Fruit fly (Drosophila melanogaster) whole organism, wandering third instar larva: ENCODE measurements around the gene Mgat3.

ENCODE experiments used
- Abd-B ChIP-seq: fragments of >200 bp; optimal IDR thresholded peaks from 2 replicates; lab custom pipeline; 2017; ENCODE audit warnings: missing biosample characterization, missing genetic modification characterization
- CG32264 ChIP-seq: fragments of 200-800 bp; sonication (Bioruptor generic); optimal IDR thresholded peaks from 2 replicates; lab custom pipeline; 2016; ENCODE audit warnings: missing biosample characterization, missing genetic modification characterization
- CG9705 ChIP-seq: fragments of 200-800 bp; sonication (Bioruptor generic); optimal IDR thresholded peaks from 2 replicates; lab custom pipeline; 2018; ENCODE audit warnings: missing biosample characterization, mild to moderate bottlenecking, missing genetic modification characterization
- CrebA ChIP-seq: fragments of 200-800 bp; sonication (Bioruptor generic); optimal IDR thresholded peaks from 2 replicates; lab custom pipeline; 2016; ENCODE audit warnings: missing biosample characterization, mild to moderate bottlenecking, missing genetic modification characterization, borderline replicate concordance
- Dfd ChIP-seq: fragments of >200 bp; optimal IDR thresholded peaks from 2 replicates; lab custom pipeline; 2017; ENCODE audit warnings: missing biosample characterization, missing genetic modification characterization
- Dif ChIP-seq: fragments of 200-275, 200-300 bp; sonication (Bioruptor generic); optimal IDR thresholded peaks from 2 replicates; lab custom pipeline; 2018; ENCODE audit warnings: missing biosample characterization, missing genetic modification characterization; ENCODE audit not compliant: partially characterized antibody
- GATAd ChIP-seq: sonication (Bioruptor generic); optimal IDR thresholded peaks from 2 replicates; lab custom pipeline; 2016; ENCODE audit warnings: missing biosample characterization, missing genetic modification characterization
- HLH106 ChIP-seq: fragments of 200-800 bp; optimal IDR thresholded peaks from 3 replicates; lab custom pipeline; 2019; ENCODE audit warnings: missing biosample characterization, mild to moderate bottlenecking, missing genetic modification characterization, moderate library complexity
- Hr78 ChIP-seq: fragments of >200 bp; optimal IDR thresholded peaks from 2 replicates; lab custom pipeline; 2017; ENCODE audit warnings: missing biosample characterization, missing genetic modification characterization
- Hr83 ChIP-seq: fragments of 200-300 bp; sonication (Bioruptor generic); optimal IDR thresholded peaks from 2 replicates; lab custom pipeline; 2016; ENCODE audit warnings: missing biosample characterization, mild to moderate bottlenecking, missing genetic modification characterization, moderate library complexity; ENCODE audit not compliant: poor library complexity, severe bottlenecking
- Jra ChIP-seq: sonication (Bioruptor generic); optimal IDR thresholded peaks from 2 replicates; lab custom pipeline; 2016; ENCODE audit warnings: missing biosample characterization, missing genetic modification characterization
- Mio ChIP-seq: sonication (Bioruptor generic); optimal IDR thresholded peaks from 2 replicates; lab custom pipeline; 2016; ENCODE audit warnings: missing biosample characterization, missing genetic modification characterization
- Myc ChIP-seq: fragments of >200 bp; optimal IDR thresholded peaks from 2 replicates; lab custom pipeline; 2017
- N ChIP-seq: fragments of >200 bp; optimal IDR thresholded peaks from 2 replicates; lab custom pipeline; 2018; ENCODE audit warnings: missing biosample characterization, missing external identifiers, missing genetic modification characterization
- OdsH ChIP-seq: fragments of 200-800 bp; sonication (Bioruptor generic); optimal IDR thresholded peaks from 2 replicates; lab custom pipeline; 2016; ENCODE audit warnings: missing biosample characterization, mild to moderate bottlenecking, missing genetic modification characterization
- Rel ChIP-seq, 2 experiments: fragments of 200-800 bp; sonication (Bioruptor generic) in 1 of 2; optimal IDR thresholded peaks; 2 replicates in 1 of 2; 3 replicates in 1 of 2; lab custom pipeline; 2016 to 2019; ENCODE audit warnings: mild to moderate bottlenecking in 2 of 2, missing biosample characterization in 2 of 2, missing genetic modification characterization in 2 of 2, moderate library complexity in 1 of 2
- Sp1 ChIP-seq: fragments of 200-800 bp; sonication (Bioruptor generic); optimal IDR thresholded peaks from 3 replicates; lab custom pipeline; 2019; ENCODE audit warnings: missing biosample characterization, mild to moderate bottlenecking, missing genetic modification characterization, moderate library complexity
- Vsx2 ChIP-seq: fragments of 200-300, 225-300 bp; sonication (Bioruptor generic); optimal IDR thresholded peaks from 2 replicates; lab custom pipeline; 2018; ENCODE audit warnings: missing biosample characterization, missing genetic modification characterization; ENCODE audit not compliant: partially characterized antibody
- br ChIP-seq: fragments of 200-800 bp; sonication (Bioruptor generic); optimal IDR thresholded peaks from 2 replicates; lab custom pipeline; 2016; ENCODE audit warnings: missing biosample characterization, missing genetic modification characterization
- brk ChIP-seq: fragments of 200-800 bp; sonication (Bioruptor generic); optimal IDR thresholded peaks from 2 replicates; lab custom pipeline; 2016; ENCODE audit warnings: missing biosample characterization, mild to moderate bottlenecking, missing genetic modification characterization
- dl ChIP-seq, 2 experiments: fragments of 175-275, 200-275 bp in 1 of 2; fragments of 200-275 bp in 1 of 2; sonication (Bioruptor generic); optimal IDR thresholded peaks; lab custom pipeline; 2018; ENCODE audit warnings: mild to moderate bottlenecking in 2 of 2, missing biosample characterization in 2 of 2, missing genetic modification characterization in 2 of 2, moderate library complexity in 2 of 2; ENCODE audit not compliant: partially characterized antibody in 2 of 2, insufficient read depth in 1 of 2
- dmrt93B ChIP-seq: fragments of 200-800 bp; sonication (Bioruptor generic); optimal IDR thresholded peaks from 2 replicates; lab custom pipeline; 2018; ENCODE audit warnings: missing biosample characterization, mild to moderate bottlenecking, missing genetic modification characterization
- dsf ChIP-seq: sonication (Bioruptor generic); optimal IDR thresholded peaks from 2 replicates; lab custom pipeline; 2016; ENCODE audit warnings: missing biosample characterization, missing genetic modification characterization, borderline replicate concordance
- ey ChIP-seq: fragments of 200-800 bp; sonication (Bioruptor generic); optimal IDR thresholded peaks from 2 replicates; lab custom pipeline; 2016; ENCODE audit warnings: missing biosample characterization, missing genetic modification characterization
- foxo ChIP-seq, 2 experiments: fragments of 200-800 bp; sonication (Bioruptor generic); optimal IDR thresholded peaks; 2 replicates in 1 of 2; 3 replicates in 1 of 2; lab custom pipeline; 2016 to 2017; ENCODE audit warnings: missing biosample characterization in 2 of 2, missing genetic modification characterization in 2 of 2
- fru ChIP-seq: fragments of 200-800 bp; sonication (Bioruptor generic); optimal IDR thresholded peaks from 3 replicates; lab custom pipeline; 2016; ENCODE audit warnings: missing biosample characterization, mild to moderate bottlenecking, missing genetic modification characterization
- h ChIP-seq: fragments of 200-800 bp; sonication (Bioruptor generic); optimal IDR thresholded peaks from 3 replicates; lab custom pipeline; 2016; ENCODE audit warnings: missing biosample characterization, mild to moderate bottlenecking, missing genetic modification characterization
- jim ChIP-seq: fragments of 175-275, 200-325 bp; sonication (Bioruptor generic); optimal IDR thresholded peaks from 2 replicates; lab custom pipeline; 2016; ENCODE audit warnings: missing biosample characterization, mild to moderate bottlenecking, missing genetic modification characterization
- lola ChIP-seq: fragments of >200 bp; optimal IDR thresholded peaks from 2 replicates; lab custom pipeline; 2017; ENCODE audit warnings: missing biosample characterization, missing genetic modification characterization
- pan ChIP-seq: fragments of >200 bp; optimal IDR thresholded peaks from 2 replicates; lab custom pipeline; 2017
- psq ChIP-seq: fragments of 200-800 bp; sonication (Bioruptor generic); optimal IDR thresholded peaks from 3 replicates; lab custom pipeline; 2017; ENCODE audit warnings: missing biosample characterization, mild to moderate bottlenecking, missing genetic modification characterization, moderate library complexity
- rgr ChIP-seq: fragments of 200-800 bp; sonication (Bioruptor generic); optimal IDR thresholded peaks from 3 replicates; lab custom pipeline; 2016; ENCODE audit warnings: missing biosample characterization, mild to moderate bottlenecking, missing genetic modification characterization
- sage ChIP-seq: fragments of 200-800 bp; sonication (Bioruptor generic); optimal IDR thresholded peaks from 2 replicates; lab custom pipeline; 2016; ENCODE audit warnings: missing biosample characterization, mild to moderate bottlenecking, missing genetic modification characterization
- sv ChIP-seq: fragments of 200-800 bp; sonication (Bioruptor generic); optimal IDR thresholded peaks from 3 replicates; lab custom pipeline; 2016; ENCODE audit warnings: missing biosample characterization, missing genetic modification characterization
- tai ChIP-seq: sonication (Bioruptor generic); optimal IDR thresholded peaks from 2 replicates; lab custom pipeline; 2016; ENCODE audit warnings: missing biosample characterization, missing genetic modification characterization
- woc ChIP-seq: sonication (Bioruptor generic); optimal IDR thresholded peaks from 2 replicates; lab custom pipeline; 2016; ENCODE audit warnings: missing biosample characterization, mild to moderate bottlenecking, missing genetic modification characterization

The Mgat3 gene

dm6 chr2L:13160227-13160626, 22.2 kb downstream of the Mgat3 start, which contains the start of gene kmg:
Gene kmg (plus strand): TSS chr2L:13160527.
- TF ChIP-seq tai (GFP tag; lab: Kevin White, UChicago): no peak
- TF ChIP-seq jim (GFP tag; lab: Kevin White, UChicago): no peak
- no peak for TF ChIP-seq sage (GFP tag; lab: Kevin White, UChicago)
- TF ChIP-seq Dif (GFP tag; lab: Kevin White, UChicago): no peak
- TF ChIP-seq Hr83 (GFP tag; lab: Kevin White, UChicago): no peak
- TF ChIP-seq lola (GFP tag; lab: Kevin White, UChicago): no peak
- no peak for TF ChIP-seq brk (GFP tag; lab: Kevin White, UChicago)
- TF ChIP-seq br (GFP tag; lab: Kevin White, UChicago): no peak
- no peak for TF ChIP-seq CG9705 (GFP tag; lab: Kevin White, UChicago)
- TF ChIP-seq, all 38 proteins: peak for 0

- TF ChIP-seq Jra (GFP tag; lab: Kevin White, UChicago): no peak
- TF ChIP-seq CG9705 (GFP tag; lab: Kevin White, UChicago): no peak
- TF ChIP-seq Sp1: no peak
- no peak for TF ChIP-seq pan
- no peak for TF ChIP-seq Mio (GFP tag; lab: Kevin White, UChicago)
- no peak for TF ChIP-seq br (GFP tag; lab: Kevin White, UChicago)
- TF ChIP-seq sv (GFP tag; lab: Kevin White, UChicago): no peak
- no peak for TF ChIP-seq sage (GFP tag; lab: Kevin White, UChicago)
- TF ChIP-seq Dfd: no peak
- TF ChIP-seq woc (GFP tag; lab: Kevin White, UChicago): no peak
- TF ChIP-seq Dif (GFP tag; lab: Kevin White, UChicago): no peak
- TF ChIP-seq foxo (GFP tag; optimal IDR thresholded peaks at IDR 0.05; lab: Kevin White, UChicago): no peak
- TF ChIP-seq dsf (GFP tag; lab: Kevin White, UChicago): no peak
- TF ChIP-seq dmrt93B: no peak
- TF ChIP-seq ey (GFP tag; lab: Kevin White, UChicago): no peak
- TF ChIP-seq tai (GFP tag; lab: Kevin White, UChicago): no peak
- no peak for TF ChIP-seq HLH106 (tag; lab: Kevin White, UChicago)
- no peak for TF ChIP-seq dl (GFP tag; optimal IDR thresholded peaks at IDR 0.05; lab: Kevin White, UChicago; ENCODE audit: insufficient read depth in 1 of 2, partially characterized antibody in 2 of 2)
- no peak for TF ChIP-seq N (GFP tag; lab: Kevin White, UChicago)
- TF ChIP-seq Hr78 (GFP tag; lab: Kevin White, UChicago): no peak
- TF ChIP-seq, all 38 proteins: peak for 0
Measured at dm6 chr2L:13158510-13158909, 23.9 kb downstream of the Mgat3 start, which contains the start of gene Pk34A. Gene Pk34A (plus strand): TSS chr2L:13158810.

dm6 chr2L:13157903-13158302, 24.5 kb downstream of the Mgat3 start:
- TF ChIP-seq br (GFP tag; lab: Kevin White, UChicago) (no peak), fru (GFP tag; lab: Kevin White, UChicago) (no peak), Dif (GFP tag; lab: Kevin White, UChicago) (no peak), foxo (GFP tag; optimal IDR thresholded peaks at IDR 0.05; lab: Kevin White, UChicago) (no peak), Rel (GFP tag; optimal IDR thresholded peaks at IDR 0.05; lab: Kevin White, UChicago) (no peak), Rel (tag; optimal IDR thresholded peaks at IDR 0.05; lab: Kevin White, UChicago) (no peak), h (GFP tag; lab: Kevin White, UChicago) (peak; percentile 28), rgr (GFP tag; lab: Kevin White, UChicago) (peak; percentile 28), Abd-B (GFP tag; lab: Kevin White, UChicago) (no peak), CG9705 (GFP tag; lab: Kevin White, UChicago) (no peak), CrebA (GFP tag; lab: Kevin White, UChicago) (no peak), lola (GFP tag; lab: Kevin White, UChicago) (no peak), Myc (lab: Kevin White, UChicago) (peak; percentile 17), psq (no peak), Vsx2 (GFP tag; lab: Kevin White, UChicago) (no peak), tai (GFP tag; lab: Kevin White, UChicago) (no peak), pan (no peak), OdsH (GFP tag; lab: Kevin White, UChicago) (no peak), woc (GFP tag; lab: Kevin White, UChicago) (no peak), N (GFP tag; lab: Kevin White, UChicago) (no peak), CG32264 (GFP tag; lab: Kevin White, UChicago) (no peak), HLH106 (tag; lab: Kevin White, UChicago) (peak; percentile 27), GATAd (GFP tag; lab: Kevin White, UChicago) (no peak), Hr83 (GFP tag; lab: Kevin White, UChicago) (no peak), dmrt93B (peak; percentile 5), brk (GFP tag; lab: Kevin White, UChicago) (no peak)
- TF ChIP-seq, all 38 proteins: peak for 5
